Fruit fly (Drosophila melanogaster) whole organism, larva: ENCODE data around the gene CG1812.
"Not testable (repeated sequence)": the region's sequence is repeated elsewhere in the genome, so short reads cannot be mapped to it uniquely, and the experiment has no call there.

ENCODE experiments used
- noc ChIP-seq: fragments of 200-800 bp; sonication (Bioruptor generic); optimal IDR thresholded peaks from 3 replicates; lab custom pipeline; 2019; ENCODE audit warnings: missing biosample characterization, mild to moderate bottlenecking, missing genetic modification characterization, moderate library complexity

The CG1812 gene

dm6 chrX:20524754-20525236, 13.5 kb downstream of the CG1812 start, which contains the start of gene Tak1:
Tak1 (minus strand) TSS chrX:20524928.
- TF ChIP-seq noc (tag; lab: Kevin White, UChicago) = no peak

dm6 chrX:20527331-20527730, 16.0 kb downstream of the CG1812 start, which contains the start of gene CG42579:
CG42579 (plus strand) TSS chrX:20527631.
- TF ChIP-seq noc (tag; lab: Kevin White, UChicago) = not testable (repeated sequence)

dm6 chrX:20536112-20536511, 24.8 kb downstream of the CG1812 start:
- no peak for TF ChIP-seq noc (tag; lab: Kevin White, UChicago)

- TF ChIP-seq noc (tag; lab: Kevin White, UChicago) = no peak
These were observed 26.9 kb downstream of the CG1812 start, which contains the start of gene RunxB for dm6 chrX:20538197-20538596. RunxB (plus strand) TSS chrX:20538497.

dm6 chrX:20559582-20559981, 48.2 kb downstream of the CG1812 start:
- no peak for TF ChIP-seq noc (tag; lab: Kevin White, UChicago)
